Worm (Caenorhabditis elegans) whole organism, L1 larva: Measurements from ENCODE around the gene Y66D12A.24.

Experiments used
- C16A3.4 ChIP-seq: fragments of 150-350 bp; optimal IDR thresholded peaks from 2 replicates; lab custom pipeline; 2014; ENCODE audit warnings: missing biosample characterization, missing genetic modification characterization
- F16B12.6 ChIP-seq: fragments of 150-350 bp; optimal IDR thresholded peaks from 2 replicates; lab custom pipeline; 2014; ENCODE audit warnings: missing biosample characterization, missing genetic modification characterization
- aha-1 ChIP-seq: fragments of 150-350 bp; optimal IDR thresholded peaks from 2 replicates; lab custom pipeline; 2014; ENCODE audit warnings: missing biosample characterization, missing genetic modification characterization
- alr-1 ChIP-seq: fragments of 200-800 bp; sonication (Bioruptor generic); optimal IDR thresholded peaks from 2 replicates; lab custom pipeline; 2018; ENCODE audit warnings: borderline replicate concordance, mild to moderate bottlenecking, missing genetic modification characterization, missing compliant biosample characterization
- aly-2 ChIP-seq: fragments of 150-350 bp; optimal IDR thresholded peaks from 2 replicates; lab custom pipeline; 2014; ENCODE audit warnings: missing biosample characterization, missing genetic modification characterization
- blmp-1 ChIP-seq: fragments of 150-350 bp; optimal IDR thresholded peaks from 2 replicates; lab custom pipeline; 2014; ENCODE audit warnings: missing biosample characterization, missing genetic modification characterization
- ceh-8 ChIP-seq: fragments of 200-800 bp; sonication (Bioruptor generic); optimal IDR thresholded peaks from 2 replicates; lab custom pipeline; 2018; ENCODE audit warnings: mild to moderate bottlenecking, missing genetic modification characterization, moderate library complexity, missing compliant biosample characterization
- ceh-90 ChIP-seq: sonication (generic microtip); optimal IDR thresholded peaks from 2 replicates; lab custom pipeline; 2016; ENCODE audit warnings: missing genetic modification characterization, missing compliant biosample characterization
- dsc-1 ChIP-seq: sonication (generic microtip); optimal IDR thresholded peaks from 2 replicates; lab custom pipeline; 2016; ENCODE audit warnings: mild to moderate bottlenecking, missing genetic modification characterization, missing compliant biosample characterization
- efl-1 ChIP-seq, 4 experiments: fragments of 150-350 bp; optimal IDR thresholded peaks in 3 of 4; peaks in 1 of 4; 1 replicate in 1 of 4; 2 replicates in 3 of 4; lab custom pipeline; 2014; ENCODE audit warnings: missing biosample characterization in 2 of 4, missing genetic modification characterization in 2 of 4, missing genetic modification reagents in 2 of 4
- efl-3 ChIP-seq: fragments of 200-800 bp; sonication (Bioruptor generic); optimal IDR thresholded peaks from 2 replicates; lab custom pipeline; 2018; ENCODE audit warnings: mild to moderate bottlenecking, missing genetic modification characterization, missing compliant biosample characterization
- egl-13 ChIP-seq: sonication (generic microtip); optimal IDR thresholded peaks from 2 replicates; lab custom pipeline; 2016; ENCODE audit warnings: missing genotype, missing genetic modification reagents, missing genetic modification characterization, missing compliant biosample characterization
- egl-27 ChIP-seq, 2 experiments: fragments of 150-350 bp in 1 of 2; sonication (generic microtip); optimal IDR thresholded peaks; 3 replicates each; lab custom pipeline; 2017 to 2018; ENCODE audit warnings: missing biosample characterization in 2 of 2, missing genetic modification characterization in 2 of 2, missing genetic modification reagents in 2 of 2
- ets-5 ChIP-seq: fragments of 200-800 bp; sonication (Bioruptor generic); IDR thresholded peaks from 2 replicates; pipeline ENCODE4 v1.3.6; 2022; ENCODE audit warnings: missing genetic modification characterization, missing compliant biosample characterization
- fos-1 ChIP-seq: fragments of 150-350 bp; optimal IDR thresholded peaks from 2 replicates; lab custom pipeline; 2014; ENCODE audit warnings: missing biosample characterization, missing genetic modification characterization
- grh-1 ChIP-seq: fragments of 200-800 bp; sonication (Bioruptor generic); IDR thresholded peaks from 2 replicates; pipeline ENCODE4 v1.3.6; 2022; ENCODE audit warnings: missing genetic modification reagents, missing genetic modification characterization, missing compliant biosample characterization
- hpl-2 ChIP-seq: fragments of 150-350 bp; optimal IDR thresholded peaks from 2 replicates; lab custom pipeline; 2014; ENCODE audit warnings: missing biosample characterization, missing genetic modification reagents, missing genetic modification characterization
- isw-1 ChIP-seq: fragments of 200-800 bp; sonication (Bioruptor generic); IDR thresholded peaks from 2 replicates; pipeline ENCODE4 v1.3.6; 2022; ENCODE audit warnings: missing genetic modification characterization, missing compliant biosample characterization
- jun-1 ChIP-seq: fragments of 150-350 bp; optimal IDR thresholded peaks from 2 replicates; lab custom pipeline; 2014; ENCODE audit warnings: missing biosample characterization, missing genetic modification reagents, missing genetic modification characterization
- lin-15B ChIP-seq: fragments of 150-350 bp; sonication (generic microtip); optimal IDR thresholded peaks from 3 replicates; lab custom pipeline; 2014; ENCODE audit warnings: missing biosample characterization, missing genetic modification characterization
- lsy-2 ChIP-seq, 2 experiments: fragments of 150-350 bp; optimal IDR thresholded peaks; 2 replicates each; lab custom pipeline; 2014; ENCODE audit warnings: missing biosample characterization in 2 of 2, missing genetic modification characterization in 2 of 2
- nhr-11 ChIP-seq: fragments of 150-350 bp; optimal IDR thresholded peaks from 2 replicates; lab custom pipeline; 2014; ENCODE audit warnings: missing biosample characterization, missing genetic modification characterization
- nhr-12 ChIP-seq: sonication (generic microtip); optimal IDR thresholded peaks from 2 replicates; lab custom pipeline; 2017; ENCODE audit warnings: missing biosample characterization, missing genetic modification characterization
- nhr-19 ChIP-seq: fragments of 200-800 bp; sonication (Bioruptor generic); conservative IDR thresholded peaks from 2 replicates; pipeline ENCODE4 v1.3.6; 2022; ENCODE audit warnings: missing genetic modification characterization, missing compliant biosample characterization
- nhr-20 ChIP-seq: sonication (generic microtip); optimal IDR thresholded peaks from 2 replicates; lab custom pipeline; 2016; ENCODE audit warnings: mild to moderate bottlenecking, missing genetic modification characterization, missing compliant biosample characterization
- nhr-28 ChIP-seq: fragments of 150-350 bp; optimal IDR thresholded peaks from 2 replicates; lab custom pipeline; 2014; ENCODE audit warnings: missing biosample characterization, missing genetic modification characterization
- nhr-71 ChIP-seq: sonication (generic microtip); optimal IDR thresholded peaks from 2 replicates; lab custom pipeline; 2016; ENCODE audit warnings: mild to moderate bottlenecking, missing genetic modification characterization, moderate library complexity, missing compliant biosample characterization
- nhr-76 ChIP-seq: sonication (generic microtip); optimal IDR thresholded peaks from 2 replicates; lab custom pipeline; 2017; ENCODE audit warnings: missing biosample characterization, missing genetic modification characterization
- nhr-77 ChIP-seq: fragments of 150-350 bp; optimal IDR thresholded peaks from 2 replicates; lab custom pipeline; 2014; ENCODE audit warnings: missing biosample characterization, missing genetic modification characterization
- nhr-85 ChIP-seq: sonication (generic microtip); peaks from one replicate; lab custom pipeline; 2016; ENCODE audit warnings: missing genetic modification characterization, inconsistent platforms, missing compliant biosample characterization
- nhr-90 ChIP-seq: sonication (generic microtip); optimal IDR thresholded peaks from 2 replicates; lab custom pipeline; 2016; ENCODE audit warnings: mild to moderate bottlenecking, missing genetic modification characterization, missing compliant biosample characterization; ENCODE audit not compliant: poor library complexity
- pag-3 ChIP-seq: sonication (generic microtip); optimal IDR thresholded peaks from 2 replicates; lab custom pipeline; 2017; ENCODE audit warnings: missing genetic modification characterization, mild to moderate bottlenecking, missing compliant biosample characterization, antibody characterized with exemption, borderline replicate concordance; ENCODE audit not compliant: insufficient read depth
- rnt-1 ChIP-seq: sonication (generic microtip); optimal IDR thresholded peaks from 2 replicates; lab custom pipeline; 2016; ENCODE audit warnings: mild to moderate bottlenecking, missing genetic modification characterization, moderate library complexity, missing compliant biosample characterization
- skn-1 ChIP-seq: fragments of 150-350 bp; optimal IDR thresholded peaks from 2 replicates; lab custom pipeline; 2014; ENCODE audit warnings: missing biosample characterization, missing genetic modification characterization
- snpc-4 ChIP-seq: fragments of 150-350 bp; optimal IDR thresholded peaks from 2 replicates; lab custom pipeline; 2014; ENCODE audit warnings: missing biosample characterization, missing genetic modification characterization
- snu-23 ChIP-seq: sonication (generic microtip); optimal IDR thresholded peaks from 2 replicates; lab custom pipeline; 2016; ENCODE audit warnings: missing genetic modification characterization, missing compliant biosample characterization
- sptf-1 ChIP-seq: fragments of 150-350 bp; optimal IDR thresholded peaks from 2 replicates; lab custom pipeline; 2014; ENCODE audit warnings: missing biosample characterization, missing genetic modification characterization
- swsn-7 ChIP-seq: sonication (generic microtip); optimal IDR thresholded peaks from 2 replicates; lab custom pipeline; 2016; ENCODE audit warnings: missing genetic modification characterization, missing compliant biosample characterization
- unc-130 ChIP-seq: fragments of 150-350 bp; optimal IDR thresholded peaks from 2 replicates; lab custom pipeline; 2017; ENCODE audit warnings: missing biosample characterization, missing genetic modification characterization, inconsistent platforms
- unc-86 ChIP-seq: sonication (generic microtip); optimal IDR thresholded peaks from 2 replicates; lab custom pipeline; 2016; ENCODE audit warnings: missing genetic modification characterization, missing compliant biosample characterization
- unc-98 ChIP-seq: fragments of 200-800 bp; sonication (Bioruptor generic); IDR thresholded peaks from 2 replicates; pipeline ENCODE4 v1.3.6; 2022; ENCODE audit warnings: missing genetic modification characterization, missing compliant biosample characterization
- vab-15 ChIP-seq: sonication (generic microtip); optimal IDR thresholded peaks from 2 replicates; lab custom pipeline; 2017; ENCODE audit warnings: missing genotype, mild to moderate bottlenecking, missing genetic modification characterization, missing compliant biosample characterization
- ztf-11 ChIP-seq, 2 experiments: sonication (generic microtip); optimal IDR thresholded peaks; 2 replicates each; lab custom pipeline; 2016 to 2017; ENCODE audit warnings: missing genetic modification characterization in 2 of 2, missing biosample characterization in 1 of 2, missing compliant biosample characterization in 1 of 2

The Y66D12A.24 gene

ce11 chrIII:11526396-11526795, 29.7 kb downstream of the Y66D12A.24 start, which contains the start of gene xpb-1 (continued):
- no peak for TF ChIP-seq nhr-76 (tag; lab: Kevin White, UChicago)
- TF ChIP-seq nhr-12: no peak
- TF ChIP-seq alr-1 (tag; lab: Kevin White, UChicago): no peak
- TF ChIP-seq egl-13 (tag; lab: Kevin White, UChicago): no peak
- no peak for TF ChIP-seq nhr-90 (tag; lab: Kevin White, UChicago)
- no peak for TF ChIP-seq aha-1 (tag; lab: Kevin White, UChicago)
- TF ChIP-seq grh-1 (GFP tag; lab: Robert Waterston, UW): no peak
- TF ChIP-seq rnt-1: no peak
- TF ChIP-seq nhr-71 (tag; lab: Kevin White, UChicago): no peak
- TF ChIP-seq fos-1: no peak
- TF ChIP-seq ceh-8: no peak
- TF ChIP-seq skn-1: no peak
- peak; percentile 32 for TF ChIP-seq blmp-1 (tag; lab: Kevin White, UChicago)
- no peak for TF ChIP-seq lin-15B (tag; lab: Kevin White, UChicago)
- TF ChIP-seq snu-23: no peak
- peak; percentile 83 for TF ChIP-seq F16B12.6 (tag; lab: Kevin White, UChicago)
- no peak for TF ChIP-seq ceh-90
- no peak for TF ChIP-seq nhr-20 (tag; lab: Kevin White, UChicago)
- no peak for TF ChIP-seq efl-3 (GFP tag; lab: Kevin White, UChicago)
- no peak for TF ChIP-seq nhr-85
- TF ChIP-seq lsy-2 (tag; optimal IDR thresholded peaks at IDR 0.05; lab: Kevin White, UChicago): peak; percentile 33 to 56
- no peak for TF ChIP-seq isw-1 (GFP tag; lab: Robert Waterston, UW)
- TF ChIP-seq ztf-11 (tag; optimal IDR thresholded peaks at IDR 0.05; lab: Kevin White, UChicago): no peak
- no peak for TF ChIP-seq unc-130 (tag; lab: Kevin White, UChicago)
- no peak for TF ChIP-seq unc-86 (tag; lab: Kevin White, UChicago)
- no peak for TF ChIP-seq vab-15 (tag; lab: Kevin White, UChicago)
- no peak for TF ChIP-seq ets-5 (GFP tag; lab: Robert Waterston, UW)
- no peak for TF ChIP-seq pag-3 (tag; lab: Kevin White, UChicago)
- no peak for TF ChIP-seq nhr-77 (tag; lab: Kevin White, UChicago)
- TF ChIP-seq nhr-19: no peak

- TF ChIP-seq dsc-1 (tag; lab: Kevin White, UChicago) (no peak), sptf-1 (tag; lab: Kevin White, UChicago) (no peak), nhr-28 (tag; lab: Kevin White, UChicago) (no peak), snpc-4 (tag; lab: Kevin White, UChicago) (no peak), jun-1 (tag; lab: Kevin White, UChicago) (no peak), unc-98 (GFP tag; lab: Robert Waterston, UW) (no peak), swsn-7 (no peak), egl-27 (tag; optimal IDR thresholded peaks at IDR 0.05; lab: Kevin White, UChicago) (no peak), aly-2 (tag; lab: Kevin White, UChicago) (no peak), nhr-11 (no peak), nhr-19 (no peak), efl-1 (optimal IDR thresholded peaks at IDR 0.05; lab: Kevin White, UChicago) (no peak), efl-1 (GFP tag; optimal IDR thresholded peaks at IDR 0.05 in 1 of 2; lab: Kevin White, UChicago) (no peak), hpl-2 (GFP tag; lab: Kevin White, UChicago) (no peak), C16A3.4 (tag; lab: Kevin White, UChicago) (no peak)
These were observed 38.0 kb downstream of the Y66D12A.24 start, which contains the start of gene nrps-1 for ce11 chrIII:11534624-11535079. TSS of gene nrps-1 (plus strand) at chrIII:11534674.
